Fruit fly (Drosophila melanogaster): ENCODE data around the gene Glut1.

DNA sequence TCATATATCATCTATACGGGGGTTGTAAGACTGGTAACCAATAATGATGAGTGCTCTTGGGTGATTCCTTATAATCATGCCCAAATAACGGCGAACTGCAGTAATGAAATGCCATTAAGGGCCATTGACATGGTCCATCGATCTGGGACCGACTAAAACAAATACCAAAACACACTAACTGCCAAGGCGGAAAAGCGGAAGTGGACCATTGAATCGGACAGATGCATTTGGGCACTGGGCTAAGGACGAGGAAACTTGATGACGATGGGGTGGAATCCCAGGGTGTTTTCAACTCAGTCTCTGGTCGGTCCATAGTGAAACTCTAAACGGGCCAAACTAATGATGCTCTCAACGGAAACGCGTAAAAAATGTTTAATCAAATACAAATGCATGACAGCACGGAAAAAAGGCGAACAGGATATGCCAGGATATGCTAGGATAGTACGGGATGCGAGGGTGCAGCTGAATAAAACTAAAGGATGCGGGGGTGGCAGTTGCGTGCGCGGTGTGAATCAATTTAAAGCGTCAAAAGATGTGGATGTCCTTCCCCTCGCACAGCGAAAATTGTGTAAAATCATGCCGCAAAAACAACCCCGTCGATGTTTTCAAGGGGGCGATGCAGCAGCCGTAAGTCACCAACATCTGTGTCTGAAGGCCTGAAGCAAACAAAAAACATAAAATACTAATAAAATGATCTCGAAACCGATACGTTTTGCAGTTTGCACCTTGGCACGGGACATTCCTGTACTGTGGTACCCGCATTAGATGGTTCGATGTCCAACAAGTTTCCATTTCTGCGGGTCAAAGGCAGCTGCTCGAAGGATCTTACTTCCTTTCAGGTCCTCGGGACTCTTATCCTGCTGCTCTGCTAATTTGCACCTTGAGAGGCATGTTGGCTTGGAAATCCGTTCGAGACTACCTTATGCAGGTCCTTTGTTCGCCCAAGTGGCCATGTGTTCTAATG lies 1.2 kb upstream of the Glut1 start:
- no peak for TF ChIP-seq Lpt (GFP tag; optimal IDR thresholded peaks at IDR 0.05)
- no peak for TF ChIP-seq net (GFP tag; optimal IDR thresholded peaks at IDR 0.05)
- no peak for TF ChIP-seq CG11902 (GFP tag; optimal IDR thresholded peaks at IDR 0.05)
- TF ChIP-seq cyc (GFP tag; optimal IDR thresholded peaks at IDR 0.05), result no peak
- TF ChIP-seq Eip78C (GFP tag), result no peak
- TF ChIP-seq CG6854 (GFP tag; optimal IDR thresholded peaks at IDR 0.05), result no peak

All from whole organism, prepupa.